Fruit fly (Drosophila melanogaster): ENCODE data around the gene CG13794.
"Not testable (repeated sequence)": the region's sequence is repeated elsewhere in the genome, so short reads cannot be mapped to it uniquely, and the experiment has no call there.

The CG13794 gene

dm6 chr2L:7746975-7747374 lies 24.4 kb upstream of the CG13794 start, which contains the start of gene ATPsynGL:
Gene ATPsynGL, plus strand, starts transcription at chr2L:7747275.
- no peak for TF ChIP-seq CG14050 (GFP tag; IDR thresholded peaks at IDR 0.05)
- no peak for TF ChIP-seq Kr (GFP tag; optimal IDR thresholded peaks at IDR 0.05)
- TF ChIP-seq Lpt (GFP tag; optimal IDR thresholded peaks at IDR 0.05): no peak
- TF ChIP-seq NfI (GFP tag; optimal IDR thresholded peaks at IDR 0.05): no peak
- no peak for TF ChIP-seq CG10267 (tag; optimal IDR thresholded peaks at IDR 0.05)
- no peak for TF ChIP-seq croc (GFP tag; conservative IDR thresholded peaks at IDR 0.05)
- TF ChIP-seq Fer3 (tag; optimal IDR thresholded peaks at IDR 0.05): no peak
- TF ChIP-seq ewg (GFP tag; optimal IDR thresholded peaks at IDR 0.05): no peak
- TF ChIP-seq bab2 (GFP tag; optimal IDR thresholded peaks at IDR 0.05): no peak
- no peak for TF ChIP-seq klu (GFP tag; IDR thresholded peaks at IDR 0.05)

- 0 out of 2 replicates have a peak, but pooled peaks have one; percentile 25 for TF ChIP-seq Dref (GFP tag; IDR thresholded peaks at IDR 0.05)
- no peak for TF ChIP-seq tio (GFP tag; optimal IDR thresholded peaks at IDR 0.05)
- TF ChIP-seq lmd (GFP tag; IDR thresholded peaks at IDR 0.05): 0 out of 2 replicates have a peak, but pooled peaks have one; percentile 9
Observed at dm6 chr2L:7744739-7745138, 22.1 kb upstream of the CG13794 start, which contains the start of gene CG7214. Gene CG7214, minus strand, starts transcription at chr2L:7744839.

dm6 chr2L:7744208-7744607 lies 21.6 kb upstream of the CG13794 start:
- TF ChIP-seq dmrt11E (tag; optimal IDR thresholded peaks at IDR 0.05): no peak
- TF ChIP-seq NC2α (GFP tag; optimal IDR thresholded peaks at IDR 0.05): no peak
- TF ChIP-seq CG11456 (GFP tag; IDR thresholded peaks at IDR 0.05): 0 out of 3 replicates have a peak, but pooled peaks have one; percentile 65
- TF ChIP-seq CG6272 (GFP tag; IDR thresholded peaks at IDR 0.05): 0 out of 2 replicates have a peak, but pooled peaks have one; percentile 8
- no peak for TF ChIP-seq Optix (GFP tag; IDR thresholded peaks at IDR 0.05)
- TF ChIP-seq eyg (GFP tag; optimal IDR thresholded peaks at IDR 0.05): no peak
- no peak for TF ChIP-seq tll (GFP tag; optimal IDR thresholded peaks at IDR 0.05)
- TF ChIP-seq lmd (GFP tag; IDR thresholded peaks at IDR 0.05): peak; percentile 13; the same call in 1 of the 2 replicates
- no peak for TF ChIP-seq grn (GFP tag; optimal IDR thresholded peaks at IDR 0.05)
- TF ChIP-seq CG34376 (GFP tag; optimal IDR thresholded peaks at IDR 0.05): no peak
- peak; percentile 73 for TF ChIP-seq Hr39 (optimal IDR thresholded peaks at IDR 0.05)
- peak; percentile 24; the same call in 1 of the 2 replicates for TF ChIP-seq Dref (GFP tag; IDR thresholded peaks at IDR 0.05)

- no peak for TF ChIP-seq gfzf (GFP tag; optimal IDR thresholded peaks at IDR 0.05)
- no peak for TF ChIP-seq chn (GFP tag; optimal IDR thresholded peaks at IDR 0.05)
- no peak for TF ChIP-seq sim (GFP tag; IDR thresholded peaks at IDR 0.05)
- TF ChIP-seq CG17361 (GFP tag; IDR thresholded peaks at IDR 0.05): no peak
- TF ChIP-seq Sry-δ (GFP tag; optimal IDR thresholded peaks at IDR 0.05): no peak
- TF ChIP-seq CG8765 (GFP tag; IDR thresholded peaks at IDR 0.05): no peak
- no peak for TF ChIP-seq sens-2 (GFP tag; IDR thresholded peaks at IDR 0.05)
- no peak for TF ChIP-seq row (GFP tag; IDR thresholded peaks at IDR 0.05)
Observed at dm6 chr2L:7741437-7741836, 18.8 kb upstream of the CG13794 start, which contains the start of gene Acp1. Gene Acp1, minus strand, starts transcription at chr2L:7741537.

- not testable (repeated sequence) for TF ChIP-seq sens (GFP tag); CG33557 (GFP tag; optimal IDR thresholded peaks at IDR 0.05); hbn (GFP tag; IDR thresholded peaks at IDR 0.05; ENCODE audit: partially characterized antibody)
Observed at dm6 chr2L:7738709-7739108, 16.1 kb upstream of the CG13794 start, which contains the start of gene CG31904. Gene CG31904, minus strand, starts transcription at chr2L:7738809.

Measured in whole organism, embryonic.